Fruit fly (Drosophila melanogaster): ENCODE data around the gene CG3635.

DNA sequence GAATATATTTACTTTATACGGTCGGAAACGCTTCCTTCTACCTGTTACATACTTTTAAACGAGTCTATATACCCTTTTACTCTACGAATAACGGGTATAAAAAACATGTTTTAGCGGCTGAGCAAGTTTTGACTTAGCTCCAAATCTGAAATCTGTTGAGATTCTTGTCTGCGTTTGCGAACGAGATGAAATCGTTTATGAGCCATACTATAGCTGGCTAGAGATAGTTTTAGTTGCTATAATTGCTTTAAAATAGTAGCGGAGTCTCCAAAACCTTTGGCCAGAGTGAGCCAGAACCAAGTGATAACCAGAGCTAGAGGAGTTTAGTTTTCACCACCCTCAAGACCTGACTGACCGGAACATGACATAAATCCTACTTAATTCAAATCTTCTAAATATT lies 1.2 kb downstream of the CG3635 start:
- no peak for TF ChIP-seq Pif1B (GFP tag; optimal IDR thresholded peaks at IDR 0.05)
- no peak for TF ChIP-seq CG34367 (tag; optimal IDR thresholded peaks at IDR 0.05)
- TF ChIP-seq EcR (GFP tag; optimal IDR thresholded peaks at IDR 0.05): no peak
